Fruit fly (Drosophila melanogaster): ENCODE results near the gene polybromo.
A peak's percentile ranks its signal among the peaks of the same experiment; 100 is the strongest.

Gene polybromo

dm6 chr3R:24753561-24754027 is 51.5 kb downstream of the polybromo start, which contains the start of gene asp (continued):
- TF ChIP-seq Hey (tag; optimal IDR thresholded peaks at IDR 0.05) (no peak), CG6254 (GFP tag; optimal IDR thresholded peaks at IDR 0.05) (no peak), Drgx (GFP tag; IDR thresholded peaks at IDR 0.05) (no peak), Dek (tag; optimal IDR thresholded peaks at IDR 0.05) (no peak), onecut (GFP tag; IDR thresholded peaks at IDR 0.05) (no peak), Rx (GFP tag; IDR thresholded peaks at IDR 0.05) (no peak), CG10431 (GFP tag; optimal IDR thresholded peaks at IDR 0.05) (no peak), CG12769 (tag; optimal IDR thresholded peaks at IDR 0.05) (no peak), fd64A (GFP tag; optimal IDR thresholded peaks at IDR 0.05) (no peak), peb (GFP tag; IDR thresholded peaks at IDR 0.05) (no peak), Max (GFP tag; optimal IDR thresholded peaks at IDR 0.05) (no peak), CG9797 (GFP tag; optimal IDR thresholded peaks at IDR 0.05) (peak; percentile 59), CG11723 (GFP tag; optimal IDR thresholded peaks at IDR 0.05) (no peak), unpg (GFP tag; optimal IDR thresholded peaks at IDR 0.05) (no peak), Doc3 (GFP tag; IDR thresholded peaks at IDR 0.05; ENCODE audit: partially characterized antibody) (peak; percentile 84), Atf3 (GFP tag; optimal IDR thresholded peaks at IDR 0.05) (no peak), Dip2 (GFP tag; IDR thresholded peaks at IDR 0.05) (no peak), phol (tag; optimal IDR thresholded peaks at IDR 0.05) (peak; percentile 57), CG10366 (GFP tag; IDR thresholded peaks at IDR 0.05) (no peak), Opbp (GFP tag; IDR thresholded peaks at IDR 0.05; ENCODE audit: partially characterized antibody) (peak; percentile 76; the same call in 2 of the 3 replicates), gsb-n (tag; optimal IDR thresholded peaks at IDR 0.05) (no peak), stc (GFP tag; IDR thresholded peaks at IDR 0.05) (no peak), CG15073 (GFP tag; optimal IDR thresholded peaks at IDR 0.05) (no peak), Nf-YB (GFP tag; optimal IDR thresholded peaks at IDR 0.05) (no peak), en (GFP tag; optimal IDR thresholded peaks at IDR 0.05) (no peak), CG4854 (GFP tag; optimal IDR thresholded peaks at IDR 0.05) (no peak), H2.0 (GFP tag; IDR thresholded peaks at IDR 0.05) (no peak), CG13894 (tag; optimal IDR thresholded peaks at IDR 0.05) (no peak), pan (optimal IDR thresholded peaks at IDR 0.05) (no peak), pan (GFP tag; optimal IDR thresholded peaks at IDR 0.05 in 1 of 2, IDR thresholded peaks at IDR 0.05 in 1 of 2) (no peak), CkIIα-i1 (GFP tag; IDR thresholded peaks at IDR 0.05) (no peak), h (optimal IDR thresholded peaks at IDR 0.05) (no peak), gem (tag; optimal IDR thresholded peaks at IDR 0.05) (no peak), Tbp (GFP tag; optimal IDR thresholded peaks at IDR 0.05) (no peak), Gsc (GFP tag; IDR thresholded peaks at IDR 0.05) (no peak), dan (GFP tag; IDR thresholded peaks at IDR 0.05) (no peak), CG15696 (tag; optimal IDR thresholded peaks at IDR 0.05) (no peak), CG33557 (GFP tag; optimal IDR thresholded peaks at IDR 0.05) (no peak), CG8478 (optimal IDR thresholded peaks at IDR 0.05) (no peak), CG11456 (GFP tag; IDR thresholded peaks at IDR 0.05) (no peak), ERR (GFP tag; optimal IDR thresholded peaks at IDR 0.05) (no peak), CG4730 (GFP tag; IDR thresholded peaks at IDR 0.05) (no peak), HLH4C (GFP tag; IDR thresholded peaks at IDR 0.05; ENCODE audit: partially characterized antibody) (peak; percentile 95), seq (GFP tag; IDR thresholded peaks at IDR 0.05) (no peak), CG12744 (GFP tag; optimal IDR thresholded peaks at IDR 0.05) (no peak), pnt (GFP tag; optimal IDR thresholded peaks at IDR 0.05) (no peak), Med (GFP tag) (peak; percentile 33), CG12155 (GFP tag; optimal IDR thresholded peaks at IDR 0.05) (no peak), Mad (GFP tag; optimal IDR thresholded peaks at IDR 0.05) (no peak), BEAF-32 (GFP tag; optimal IDR thresholded peaks at IDR 0.05) (peak; percentile 77), bowl (GFP tag; IDR thresholded peaks at IDR 0.05) (no peak), Oli (tag; optimal IDR thresholded peaks at IDR 0.05) (no peak), twi (tag; optimal IDR thresholded peaks at IDR 0.05) (no peak)
